Worm (Caenorhabditis elegans) whole organism, L3 larva: Measurements from ENCODE around the gene scl-7.

ENCODE experiments used
- R02D3.7 ChIP-seq: fragments of 150-350 bp; optimal IDR thresholded peaks from 2 replicates; lab custom pipeline; 2014; ENCODE audit warnings: missing biosample characterization, missing genetic modification characterization
- ZK546.5 ChIP-seq: sonication (generic microtip); optimal IDR thresholded peaks from 2 replicates; lab custom pipeline; 2017; ENCODE audit warnings: missing biosample characterization, missing genetic modification characterization
- ceh-28 ChIP-seq: fragments of 150-350 bp; optimal IDR thresholded peaks from 2 replicates; lab custom pipeline; 2014; ENCODE audit warnings: missing biosample characterization, missing genetic modification reagents, missing genetic modification characterization
- ceh-82 ChIP-seq: fragments of 150-350 bp; optimal IDR thresholded peaks from 2 replicates; lab custom pipeline; 2014; ENCODE audit warnings: missing biosample characterization, missing genetic modification characterization
- ceh-9 ChIP-seq: sonication (generic microtip); optimal IDR thresholded peaks from 2 replicates; lab custom pipeline; 2018; ENCODE audit warnings: missing biosample characterization, missing genetic modification characterization
- daf-12 ChIP-seq: fragments of 150-350 bp; optimal IDR thresholded peaks from 2 replicates; lab custom pipeline; 2014; ENCODE audit warnings: missing biosample characterization, missing genetic modification reagents, missing genetic modification characterization
- egl-27 ChIP-seq: sonication (generic microtip); optimal IDR thresholded peaks from 4 replicates; lab custom pipeline; 2017; ENCODE audit warnings: missing biosample characterization, missing genetic modification reagents, missing genetic modification characterization
- egl-5 ChIP-seq: fragments of 150-350 bp; optimal IDR thresholded peaks from 2 replicates; lab custom pipeline; 2017; ENCODE audit warnings: missing biosample characterization, missing genetic modification reagents, missing genetic modification characterization, inconsistent platforms
- elt-1 ChIP-seq: fragments of 150-350 bp; optimal IDR thresholded peaks from 2 replicates; lab custom pipeline; 2014; ENCODE audit warnings: missing biosample characterization, missing genetic modification characterization
- elt-2 ChIP-seq: sonication (generic microtip); optimal IDR thresholded peaks from 2 replicates; lab custom pipeline; 2016; ENCODE audit warnings: missing genetic modification reagents, mild to moderate bottlenecking, missing genetic modification characterization, missing compliant biosample characterization
- elt-3 ChIP-seq, 3 experiments: fragments of 150-350 bp in 1 of 3; sonication (generic microtip) in 2 of 3; optimal IDR thresholded peaks; 2 replicates in 2 of 3; 4 replicates in 1 of 3; lab custom pipeline; 2014 to 2017; ENCODE audit warnings: missing biosample characterization in 3 of 3, missing genetic modification characterization in 3 of 3
- eor-1 ChIP-seq, 2 experiments: fragments of 150-350 bp; optimal IDR thresholded peaks; 2 replicates each; lab custom pipeline; 2014 to 2018; ENCODE audit warnings: missing biosample characterization in 2 of 2, missing genetic modification characterization in 2 of 2
- fkh-10 ChIP-seq: sonication (generic microtip); optimal IDR thresholded peaks from 2 replicates; lab custom pipeline; 2017; ENCODE audit warnings: missing biosample characterization, missing genetic modification reagents, missing genetic modification characterization
- fkh-2 ChIP-seq: fragments of 150-350 bp; optimal IDR thresholded peaks from 2 replicates; lab custom pipeline; 2014; ENCODE audit warnings: missing biosample characterization, missing genetic modification reagents, missing genetic modification characterization
- fos-1 ChIP-seq: fragments of 150-350 bp; optimal IDR thresholded peaks from 2 replicates; lab custom pipeline; 2014; ENCODE audit warnings: missing biosample characterization, missing genetic modification characterization
- jun-1 ChIP-seq: fragments of 150-350 bp; optimal IDR thresholded peaks from 2 replicates; lab custom pipeline; 2014; ENCODE audit warnings: missing biosample characterization, missing genetic modification reagents, missing genetic modification characterization
- lin-39 ChIP-seq: fragments of 150-350 bp; optimal IDR thresholded peaks from 2 replicates; lab custom pipeline; 2018; ENCODE audit warnings: missing biosample characterization, missing genetic modification reagents, missing genetic modification characterization
- lsy-12 ChIP-seq: sonication (generic microtip); optimal IDR thresholded peaks from 2 replicates; lab custom pipeline; 2016; ENCODE audit warnings: mild to moderate bottlenecking, missing genetic modification characterization, missing compliant biosample characterization
- mml-1 ChIP-seq: fragments of 150-350 bp; sonication (generic microtip); optimal IDR thresholded peaks from 3 replicates; lab custom pipeline; 2014; ENCODE audit warnings: missing biosample characterization, missing genetic modification characterization
- nfya-1 ChIP-seq: sonication (generic microtip); optimal IDR thresholded peaks from 2 replicates; lab custom pipeline; 2017; ENCODE audit warnings: missing genetic modification characterization, mild to moderate bottlenecking, missing compliant biosample characterization, antibody characterized with exemption, moderate library complexity; ENCODE audit not compliant: insufficient read depth
- nhr-11 ChIP-seq: fragments of 150-350 bp; optimal IDR thresholded peaks from 2 replicates; lab custom pipeline; 2014; ENCODE audit warnings: missing biosample characterization, missing genetic modification characterization
- nhr-23 ChIP-seq: fragments of 150-350 bp; optimal IDR thresholded peaks from 2 replicates; lab custom pipeline; 2014; ENCODE audit warnings: missing biosample characterization, missing genetic modification reagents, missing genetic modification characterization
- nhr-25 ChIP-seq: sonication (generic microtip); optimal IDR thresholded peaks from 2 replicates; lab custom pipeline; 2017; ENCODE audit warnings: missing biosample characterization, missing genetic modification characterization
- nhr-43 ChIP-seq: sonication (generic microtip); optimal IDR thresholded peaks from 2 replicates; lab custom pipeline; 2016; ENCODE audit warnings: mild to moderate bottlenecking, missing genetic modification characterization, missing compliant biosample characterization; ENCODE audit not compliant: poor library complexity, severe bottlenecking
- nhr-67 ChIP-seq: fragments of 150-350 bp; optimal IDR thresholded peaks from 2 replicates; lab custom pipeline; 2014; ENCODE audit warnings: missing biosample characterization, missing genetic modification characterization
- nhr-76 ChIP-seq: fragments of 150-350 bp; sonication (generic microtip); optimal IDR thresholded peaks from 5 replicates; lab custom pipeline; 2014; ENCODE audit warnings: missing biosample characterization, missing genetic modification characterization
- nhr-77 ChIP-seq: fragments of 150-350 bp; optimal IDR thresholded peaks from 2 replicates; lab custom pipeline; 2014; ENCODE audit warnings: missing biosample characterization, missing genetic modification characterization
- pha-4 ChIP-seq: fragments of 150-350 bp; optimal IDR thresholded peaks from 2 replicates; lab custom pipeline; 2014; ENCODE audit warnings: missing biosample characterization, missing genetic modification reagents, missing genetic modification characterization
- pqm-1 ChIP-seq: fragments of 150-350 bp; optimal IDR thresholded peaks from 2 replicates; lab custom pipeline; 2017; ENCODE audit warnings: missing biosample characterization, missing genetic modification characterization, inconsistent platforms
- skn-1 ChIP-seq: fragments of 150-350 bp; optimal IDR thresholded peaks from 2 replicates; lab custom pipeline; 2014; ENCODE audit warnings: missing biosample characterization, missing genetic modification characterization
- unc-39 ChIP-seq: sonication (generic microtip); optimal IDR thresholded peaks from 4 replicates; lab custom pipeline; 2017; ENCODE audit warnings: missing biosample characterization, missing genetic modification characterization
- unc-62 ChIP-seq: fragments of 150-350 bp; sonication (generic microtip); optimal IDR thresholded peaks from 4 replicates; lab custom pipeline; 2014; ENCODE audit warnings: missing biosample characterization, missing genetic modification reagents, missing genetic modification characterization
- ztf-11 ChIP-seq: fragments of 150-350 bp; optimal IDR thresholded peaks from 2 replicates; lab custom pipeline; 2014; ENCODE audit warnings: missing biosample characterization, missing genetic modification characterization

Gene scl-7

ce11 chrIV:13056026-13056425, 14.2 kb upstream of the scl-7 start, which contains the start of gene scl-1:
TSS of gene scl-1 (plus strand) at chrIV:13056326.
- TF ChIP-seq mml-1 (no peak), nhr-67 (no peak), jun-1 (tag; lab: Kevin White, UChicago) (no peak), nhr-23 (tag; lab: Kevin White, UChicago) (no peak), pha-4 (tag; lab: Kevin White, UChicago) (no peak), elt-1 (tag; lab: Kevin White, UChicago) (no peak), R02D3.7 (tag; lab: Kevin White, UChicago) (no peak), unc-39 (tag; lab: Kevin White, UChicago) (no peak), fkh-10 (GFP tag; lab: Kevin White, UChicago) (no peak), egl-27 (tag; lab: Kevin White, UChicago) (no peak), ceh-28 (tag; lab: Kevin White, UChicago) (no peak), nhr-25 (tag; lab: Kevin White, UChicago) (no peak), nhr-76 (no peak), ceh-82 (tag; lab: Kevin White, UChicago) (no peak), ztf-11 (tag; lab: Kevin White, UChicago) (no peak), fkh-2 (tag; lab: Kevin White, UChicago) (no peak), lsy-12 (tag; lab: Kevin White, UChicago) (no peak), pqm-1 (tag; lab: Kevin White, UChicago) (no peak), egl-5 (tag; lab: Kevin White, UChicago) (no peak), unc-62 (no peak)

ce11 chrIV:13057418-13057817, 12.8 kb upstream of the scl-7 start, which contains the start of gene scl-2:
TSS of gene scl-2 (plus strand) at chrIV:13057710.
- TF ChIP-seq egl-27 (tag; lab: Kevin White, UChicago) (no peak), daf-12 (tag; lab: Kevin White, UChicago) (no peak), skn-1 (tag; lab: Kevin White, UChicago) (peak; percentile 19), elt-3 (tag; optimal IDR thresholded peaks at IDR 0.05; lab: Kevin White, UChicago) (no peak), lin-39 (tag; lab: Kevin White, UChicago) (no peak), nhr-23 (tag; lab: Kevin White, UChicago) (no peak), elt-2 (tag; lab: Kevin White, UChicago) (peak; percentile 99), fos-1 (tag; lab: Kevin White, UChicago) (no peak), pha-4 (tag; lab: Kevin White, UChicago) (peak; percentile 73), pqm-1 (tag; lab: Kevin White, UChicago) (peak; percentile 99), jun-1 (tag; lab: Kevin White, UChicago) (peak; percentile 96)

- no peak for TF ChIP-seq nhr-77 (tag; lab: Kevin White, UChicago)
- TF ChIP-seq fkh-10 (GFP tag; lab: Kevin White, UChicago): no peak
- no peak for TF ChIP-seq nfya-1 (tag; lab: Kevin White, UChicago)
- no peak for TF ChIP-seq R02D3.7 (tag; lab: Kevin White, UChicago)
- TF ChIP-seq fos-1 (tag; lab: Kevin White, UChicago): no peak
- no peak for TF ChIP-seq ceh-9 (tag; lab: Kevin White, UChicago)
- TF ChIP-seq elt-3 (tag; optimal IDR thresholded peaks at IDR 0.05; lab: Kevin White, UChicago): no peak
- no peak for TF ChIP-seq lsy-12 (tag; lab: Kevin White, UChicago)
- TF ChIP-seq eor-1 (tag; optimal IDR thresholded peaks at IDR 0.05; lab: Kevin White, UChicago): no peak
- TF ChIP-seq ztf-11 (tag; lab: Kevin White, UChicago): no peak
- no peak for TF ChIP-seq nhr-67
- TF ChIP-seq elt-1 (tag; lab: Kevin White, UChicago): no peak
- TF ChIP-seq unc-39 (tag; lab: Kevin White, UChicago): no peak
- TF ChIP-seq nhr-25 (tag; lab: Kevin White, UChicago): no peak
- TF ChIP-seq elt-2 (tag; lab: Kevin White, UChicago): no peak
- TF ChIP-seq nhr-11 (tag; lab: Kevin White, UChicago): no peak
- no peak for TF ChIP-seq lin-39 (tag; lab: Kevin White, UChicago)
Observed at ce11 chrIV:13059284-13059683, 11.0 kb upstream of the scl-7 start, which contains the start of gene scl-3. TSS of gene scl-3 (plus strand) at chrIV:13059584.

ce11 chrIV:13063714-13064113, 6.5 kb upstream of the scl-7 start, which contains the start of gene scl-5:
TSS of gene scl-5 (plus strand) at chrIV:13064014.
- TF ChIP-seq ZK546.5 (tag; lab: Kevin White, UChicago): no peak
- no peak for TF ChIP-seq nhr-43 (tag; lab: Kevin White, UChicago)
- no peak for TF ChIP-seq nhr-76
